Fruit fly (Drosophila melanogaster): ENCODE results near the gene CG18810.

CG18810 gene

DNA sequence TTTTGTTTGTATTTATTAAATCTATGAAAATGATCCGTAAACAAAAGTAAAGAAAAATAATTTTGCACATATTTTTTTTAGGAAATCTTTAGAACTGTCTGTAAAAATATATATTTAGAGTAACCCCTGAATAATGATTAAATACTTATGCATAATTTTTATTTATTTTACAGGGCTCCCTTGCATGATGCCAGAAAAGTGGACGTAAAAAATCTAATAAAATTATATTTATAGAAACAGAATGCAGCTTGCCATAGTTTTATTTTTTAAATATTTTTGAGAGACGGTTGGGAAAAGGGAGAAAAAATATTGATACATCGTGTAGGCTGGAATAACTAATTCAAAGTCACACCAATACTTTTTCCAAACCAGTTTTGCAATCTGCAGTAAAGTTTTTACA is at the start of gene CG18810:
CG18810 (plus strand) TSS at position 301 of the 400 bp plus-strand sequence.
- no peak for TF ChIP-seq insv (optimal IDR thresholded peaks at IDR 0.05)
- no peak for TF ChIP-seq h (optimal IDR thresholded peaks at IDR 0.05)
- TF ChIP-seq ttk (optimal IDR thresholded peaks at IDR 0.05) = no peak
- TF ChIP-seq Myc (optimal IDR thresholded peaks at IDR 0.05) = no peak
- TF ChIP-seq psq (optimal IDR thresholded peaks at IDR 0.05) = no peak
- no peak for TF ChIP-seq Sin3A (optimal IDR thresholded peaks at IDR 0.05)

DNA sequence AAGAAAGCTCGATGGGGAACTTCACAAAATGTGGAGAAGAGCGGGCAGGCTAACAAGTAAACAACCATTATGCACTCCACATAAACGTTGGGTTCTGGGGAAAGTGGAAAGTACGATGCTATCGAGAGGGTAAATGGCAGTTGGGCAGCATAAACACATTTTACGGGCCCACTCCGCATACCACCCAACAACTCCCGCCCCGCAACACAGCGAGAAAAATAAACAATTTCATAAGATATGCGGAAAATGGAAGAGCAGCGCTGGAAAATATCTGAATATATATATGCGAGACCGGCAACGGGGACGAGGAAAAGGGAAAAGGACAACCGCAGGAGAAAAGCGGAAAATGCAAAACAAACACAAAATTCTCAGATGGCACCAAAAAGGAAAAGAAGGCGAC is 47.4 kb upstream of the CG18810 start:
- TF ChIP-seq psq (optimal IDR thresholded peaks at IDR 0.05) (no peak), insv (optimal IDR thresholded peaks at IDR 0.05) (no peak)

DNA sequence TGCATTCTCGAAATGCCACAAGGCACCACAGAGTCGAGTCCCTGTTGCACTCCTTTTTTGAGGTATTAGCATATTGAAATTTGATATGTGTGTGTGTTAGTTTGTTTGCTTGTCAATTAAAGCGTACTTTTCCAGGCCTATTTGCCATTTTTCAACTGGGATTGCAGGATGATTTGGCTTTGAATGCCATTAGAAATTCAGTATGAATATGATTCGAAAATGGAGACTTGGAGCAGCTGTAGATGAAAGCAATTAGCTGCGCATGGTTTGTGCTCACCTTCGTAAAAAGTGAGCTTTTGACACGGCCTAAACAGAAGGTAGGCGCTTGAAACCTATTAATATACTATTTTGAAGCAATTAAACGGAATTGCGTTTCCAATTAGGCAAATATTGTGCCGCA is 44.6 kb upstream of the CG18810 start, which contains the start of gene CG31677:
CG31677 (minus strand) TSS at position 101 of the 400 bp plus-strand sequence.
- TF ChIP-seq h (optimal IDR thresholded peaks at IDR 0.05) (no peak), insv (optimal IDR thresholded peaks at IDR 0.05) (no peak), psq (optimal IDR thresholded peaks at IDR 0.05) (no peak), Myc (optimal IDR thresholded peaks at IDR 0.05) (no peak), Sin3A (optimal IDR thresholded peaks at IDR 0.05) (no peak), ttk (optimal IDR thresholded peaks at IDR 0.05) (no peak)

DNA sequence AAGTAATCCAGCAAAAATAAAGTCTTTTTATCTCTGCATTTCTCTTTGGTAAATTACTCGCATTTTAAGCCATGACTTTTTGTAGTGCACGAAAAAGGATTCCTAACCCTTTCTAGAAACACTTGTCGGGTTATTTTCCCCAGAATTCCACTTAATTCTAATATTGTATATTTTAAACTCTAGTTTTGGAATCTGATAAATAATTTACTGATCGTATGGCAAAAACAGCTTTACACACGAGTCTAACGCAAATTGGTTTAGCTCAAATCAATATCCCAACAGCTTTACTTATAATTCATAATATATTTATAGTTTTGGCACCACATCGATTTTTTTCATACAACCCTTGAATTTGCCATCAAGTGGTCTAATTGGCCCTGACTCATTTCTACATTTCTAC is 34.5 kb upstream of the CG18810 start, which contains the start of gene CG15475:
CG15475 (plus strand) TSS at position 301 of the 400 bp plus-strand sequence.
- TF ChIP-seq h (optimal IDR thresholded peaks at IDR 0.05) = no peak
- TF ChIP-seq insv (optimal IDR thresholded peaks at IDR 0.05) = no peak
- TF ChIP-seq Sin3A (optimal IDR thresholded peaks at IDR 0.05) = no peak

DNA sequence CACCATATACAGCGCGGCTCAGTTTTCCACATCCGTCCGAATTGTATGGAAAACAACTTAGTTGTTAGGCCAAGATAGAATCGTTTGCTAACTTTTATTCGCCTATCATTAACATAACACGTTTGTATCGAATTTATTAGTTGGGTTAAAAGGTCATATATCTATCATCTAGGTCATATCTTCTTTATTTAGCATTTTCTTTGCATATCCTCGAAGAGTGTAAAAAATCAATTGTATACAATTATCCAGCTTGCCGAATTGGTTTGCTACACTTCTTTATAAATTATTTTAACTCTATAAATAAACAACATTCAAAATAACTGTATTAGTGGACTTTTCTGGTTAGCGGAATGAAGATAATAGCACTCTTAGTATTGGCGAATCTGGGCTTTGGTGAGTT is 14.5 kb upstream of the CG18810 start, which contains the start of gene CG17472:
CG17472 (plus strand) TSS at position 301 of the 400 bp plus-strand sequence.
- TF ChIP-seq ttk (optimal IDR thresholded peaks at IDR 0.05) = no peak
- TF ChIP-seq h (optimal IDR thresholded peaks at IDR 0.05) = no peak
- no peak for TF ChIP-seq Myc (optimal IDR thresholded peaks at IDR 0.05)
- TF ChIP-seq psq (optimal IDR thresholded peaks at IDR 0.05) = no peak
- TF ChIP-seq Sin3A (optimal IDR thresholded peaks at IDR 0.05) = no peak
- TF ChIP-seq insv (optimal IDR thresholded peaks at IDR 0.05) = no peak

DNA sequence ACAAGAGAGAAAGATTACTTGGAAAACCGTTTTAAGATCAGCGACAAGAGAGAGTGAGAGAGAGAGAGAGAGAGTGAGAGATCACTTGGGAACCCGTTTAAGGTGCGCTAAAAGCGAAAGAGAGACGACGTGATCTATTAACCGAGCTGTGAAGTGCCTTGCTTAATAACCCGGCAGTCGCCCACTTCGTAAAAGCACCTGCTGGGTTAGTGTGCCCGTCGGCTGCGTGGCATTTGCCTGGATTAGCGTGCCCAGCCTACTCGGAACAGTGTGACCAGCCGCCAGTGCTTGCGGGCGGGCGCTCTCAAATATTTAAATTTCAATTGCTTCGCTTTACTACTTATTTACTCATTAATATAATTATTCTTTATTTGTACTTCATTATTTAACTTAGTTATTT is 10.3 kb upstream of the CG18810 start:
- TF ChIP-seq psq (optimal IDR thresholded peaks at IDR 0.05) = no peak
- no peak for TF ChIP-seq insv (optimal IDR thresholded peaks at IDR 0.05)
- no peak for TF ChIP-seq Sin3A (optimal IDR thresholded peaks at IDR 0.05)
- TF ChIP-seq ttk (optimal IDR thresholded peaks at IDR 0.05) = no peak
- no peak for TF ChIP-seq Myc (optimal IDR thresholded peaks at IDR 0.05)
- no peak for TF ChIP-seq h (optimal IDR thresholded peaks at IDR 0.05)

DNA sequence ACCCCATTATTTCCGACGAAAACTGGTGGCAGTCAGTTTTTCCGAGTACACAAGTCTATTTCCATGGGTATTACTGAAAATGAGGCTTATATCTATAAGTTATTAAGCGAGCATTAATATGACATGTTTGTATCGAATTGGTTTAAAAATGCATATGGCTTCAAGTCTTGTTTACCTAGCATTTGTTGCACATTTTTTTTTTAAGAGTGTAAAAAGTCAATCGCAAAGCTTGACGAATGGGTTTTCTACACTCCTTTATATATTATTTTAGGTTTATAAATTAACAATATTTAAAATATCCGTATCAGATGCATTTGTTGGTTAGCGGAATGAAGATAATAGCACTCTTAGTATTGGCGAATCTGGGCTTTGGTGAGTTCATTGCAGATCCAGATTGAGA is 8.9 kb upstream of the CG18810 start, which contains the start of gene CG31680:
CG31680 (plus strand) TSS at position 301 of the 400 bp plus-strand sequence.
- TF ChIP-seq insv (optimal IDR thresholded peaks at IDR 0.05) = no peak
- TF ChIP-seq Sin3A (optimal IDR thresholded peaks at IDR 0.05) = no peak
- no peak for TF ChIP-seq h (optimal IDR thresholded peaks at IDR 0.05)
- TF ChIP-seq Myc (optimal IDR thresholded peaks at IDR 0.05) = no peak
- no peak for TF ChIP-seq ttk (optimal IDR thresholded peaks at IDR 0.05)
- no peak for TF ChIP-seq psq (optimal IDR thresholded peaks at IDR 0.05)

DNA sequence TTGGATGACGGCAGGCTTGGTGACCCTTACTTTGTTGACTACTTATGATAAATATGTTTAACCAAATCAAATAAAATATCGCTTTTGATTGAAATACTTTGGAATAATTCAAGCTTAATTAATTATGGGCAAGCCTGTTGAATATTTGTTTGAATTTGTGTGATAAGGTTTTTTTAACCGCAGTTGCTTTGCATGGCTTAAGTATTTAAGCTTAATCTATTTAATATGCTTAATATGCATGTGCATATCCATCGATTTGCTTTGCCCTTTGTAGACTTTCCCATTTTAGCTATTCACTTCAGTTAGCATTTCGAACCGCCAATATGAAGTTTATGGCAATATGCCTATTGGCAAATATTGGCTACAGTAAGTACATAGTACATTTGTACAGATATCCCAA is 8.1 kb upstream of the CG18810 start, which contains the start of gene Sfp38D:
Sfp38D (plus strand) TSS at position 301 of the 400 bp plus-strand sequence.
- no peak for TF ChIP-seq h (optimal IDR thresholded peaks at IDR 0.05)
- no peak for TF ChIP-seq psq (optimal IDR thresholded peaks at IDR 0.05)
- no peak for TF ChIP-seq insv (optimal IDR thresholded peaks at IDR 0.05)
- no peak for TF ChIP-seq ttk (optimal IDR thresholded peaks at IDR 0.05)
- no peak for TF ChIP-seq Myc (optimal IDR thresholded peaks at IDR 0.05)
- no peak for TF ChIP-seq Sin3A (optimal IDR thresholded peaks at IDR 0.05)

DNA sequence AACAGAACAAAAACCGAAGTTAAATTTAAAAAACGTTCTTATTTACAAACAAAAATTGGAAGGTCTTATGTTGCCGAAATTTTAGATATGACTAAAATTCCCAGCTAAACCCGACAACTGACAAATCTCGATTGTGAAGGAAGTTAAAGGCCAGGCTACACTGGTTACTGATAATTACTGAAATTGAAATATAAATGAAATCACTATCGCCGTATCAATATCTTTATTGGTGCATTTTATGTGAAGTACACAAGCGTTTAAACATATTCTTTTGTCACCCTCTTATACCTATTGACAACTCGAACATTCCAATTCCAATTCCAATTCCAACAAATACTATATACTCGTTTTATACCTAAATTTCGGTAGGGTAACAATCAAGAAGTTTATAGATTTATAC is 5.6 kb upstream of the CG18810 start, which contains the start of gene CG17470:
CG17470 (minus strand) TSS at position 101 of the 400 bp plus-strand sequence.
- TF ChIP-seq insv (optimal IDR thresholded peaks at IDR 0.05) (no peak), psq (optimal IDR thresholded peaks at IDR 0.05) (no peak), Sin3A (optimal IDR thresholded peaks at IDR 0.05) (no peak), ttk (optimal IDR thresholded peaks at IDR 0.05) (no peak), Myc (optimal IDR thresholded peaks at IDR 0.05) (no peak), h (optimal IDR thresholded peaks at IDR 0.05) (no peak)

DNA sequence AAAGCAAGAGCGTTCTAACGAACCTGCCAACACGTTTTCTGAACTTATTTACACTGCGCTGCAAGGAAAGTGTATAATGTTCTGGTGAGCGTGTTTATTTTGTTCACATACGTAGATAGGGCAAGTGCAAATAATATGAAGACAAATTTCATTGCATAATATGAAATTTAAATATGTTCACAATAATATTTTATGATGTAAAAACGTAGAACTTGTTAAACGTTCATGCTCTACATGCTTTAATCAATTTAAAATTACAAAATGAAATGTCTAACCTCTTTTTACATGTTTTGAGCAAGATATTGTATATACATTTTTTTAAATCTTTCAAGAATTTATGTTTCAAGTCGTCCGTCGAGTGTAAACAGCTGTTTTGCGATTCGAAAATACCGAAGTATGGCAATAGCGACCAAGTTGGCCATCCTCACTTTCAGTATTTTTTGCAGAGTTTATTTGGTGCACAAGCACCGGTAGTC is 3.3 kb upstream of the CG18810 start, which contains the start of the genes phr6-4 and CG2608:
phr6-4 (minus strand) TSS at position 398 of the 476 bp plus-strand sequence.
CG2608 (plus strand) TSS at position 429 of the 476 bp plus-strand sequence.
- TF ChIP-seq Myc (optimal IDR thresholded peaks at IDR 0.05) (no peak), Sin3A (optimal IDR thresholded peaks at IDR 0.05) (no peak), psq (optimal IDR thresholded peaks at IDR 0.05) (no peak), insv (optimal IDR thresholded peaks at IDR 0.05) (no peak), ttk (optimal IDR thresholded peaks at IDR 0.05) (no peak), h (optimal IDR thresholded peaks at IDR 0.05) (no peak)

DNA sequence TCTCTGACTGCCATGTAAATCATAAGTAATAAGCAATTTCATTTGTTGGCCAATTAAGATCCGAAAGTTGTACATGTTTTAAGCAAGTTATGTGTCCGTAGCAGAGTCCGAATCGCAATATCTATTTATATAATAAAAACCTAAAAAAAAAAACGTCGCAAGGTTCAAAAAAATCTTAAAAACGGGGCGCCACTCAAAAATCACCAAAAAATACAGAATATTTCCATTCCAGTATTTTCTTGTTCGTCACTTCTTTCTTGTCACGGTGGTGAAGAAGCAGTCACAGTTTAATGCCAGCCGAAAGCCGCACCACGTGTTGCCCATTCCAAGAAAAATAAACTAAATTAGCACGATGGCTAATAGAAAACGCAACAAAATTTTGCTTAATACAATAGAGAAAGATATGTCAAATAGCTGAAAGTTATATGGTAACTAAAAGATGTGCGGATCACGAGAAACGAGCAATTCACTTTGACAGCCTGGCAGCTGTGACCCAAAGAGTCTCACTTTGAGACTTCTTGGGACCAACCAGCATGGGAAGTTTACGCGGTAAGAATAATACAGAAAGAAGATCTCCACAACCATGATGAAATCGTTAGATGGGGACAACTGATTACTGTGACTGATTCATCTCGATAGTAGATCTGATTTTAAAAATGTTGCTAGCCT is 1.3 kb upstream of the CG18810 start:
- TF ChIP-seq Sin3A (optimal IDR thresholded peaks at IDR 0.05) = no peak
- no peak for TF ChIP-seq psq (optimal IDR thresholded peaks at IDR 0.05)
- no peak for TF ChIP-seq Myc (optimal IDR thresholded peaks at IDR 0.05)
- TF ChIP-seq h (optimal IDR thresholded peaks at IDR 0.05) = no peak
- no peak for TF ChIP-seq ttk (optimal IDR thresholded peaks at IDR 0.05)
- no peak for TF ChIP-seq insv (optimal IDR thresholded peaks at IDR 0.05)

DNA sequence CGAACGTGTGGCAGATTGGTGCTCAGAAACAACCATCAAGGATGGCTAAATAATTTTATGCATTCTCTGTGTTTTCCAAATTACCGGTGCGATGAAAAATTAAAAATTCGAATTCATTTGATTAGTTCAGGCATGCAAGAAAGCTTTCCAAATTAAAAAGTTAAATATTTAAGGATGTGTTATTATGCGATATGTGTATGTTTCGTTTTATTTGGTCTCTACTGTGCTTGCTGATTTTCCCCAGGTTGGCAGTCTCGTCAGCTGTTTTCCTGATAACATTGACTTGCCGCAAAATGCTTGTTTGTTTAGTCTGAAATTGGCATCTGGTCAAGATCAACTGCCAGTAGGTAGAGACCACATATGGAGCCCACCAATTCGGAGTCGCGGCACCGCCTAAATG is 1.2 kb downstream of the CG18810 start, which contains the start of gene CG2611:
CG2611 (plus strand) TSS at position 299 of the 400 bp plus-strand sequence.
- no peak for TF ChIP-seq insv (optimal IDR thresholded peaks at IDR 0.05)
- TF ChIP-seq Sin3A (optimal IDR thresholded peaks at IDR 0.05) = no peak
- TF ChIP-seq h (optimal IDR thresholded peaks at IDR 0.05) = no peak
- TF ChIP-seq ttk (optimal IDR thresholded peaks at IDR 0.05) = no peak
- no peak for TF ChIP-seq psq (optimal IDR thresholded peaks at IDR 0.05)
- TF ChIP-seq Myc (optimal IDR thresholded peaks at IDR 0.05) = no peak

Data from Kc167 (cell line).